Fruit fly (Drosophila melanogaster) whole organism, embryonic: ENCODE measurements around the gene CG9733.

ENCODE experiments used
- Abd-B ChIP-seq: fragments of 200-800 bp; sonication (Bioruptor generic); optimal IDR thresholded peaks from 2 replicates; lab custom pipeline; 2018; ENCODE audit warnings: missing biosample characterization, mild to moderate bottlenecking, missing genetic modification characterization, moderate library complexity
- Adf1 ChIP-seq: fragments of 200-800 bp; sonication (Bioruptor generic); IDR thresholded peaks from 2 replicates; pipeline ENCODE4 v1.3.6; 2022; ENCODE audit warnings: missing biosample characterization, missing genetic modification characterization
- Asciz ChIP-seq: fragments of 200-800 bp; sonication (Bioruptor generic); optimal IDR thresholded peaks from 2 replicates; lab custom pipeline; 2017; ENCODE audit warnings: missing biosample characterization, mild to moderate bottlenecking, missing genetic modification characterization, missing genetic modification reagents
- CG10654 ChIP-seq: fragments of 200-800 bp; sonication (Bioruptor generic); optimal IDR thresholded peaks from 2 replicates; lab custom pipeline; 2016; ENCODE audit warnings: missing biosample characterization, missing genetic modification characterization
- CG11085 ChIP-seq: fragments of 200-800 bp; sonication (Bioruptor generic); IDR thresholded peaks from 2 replicates; pipeline ENCODE4 v1.3.6; 2022; ENCODE audit warnings: missing biosample characterization, missing genetic modification characterization
- CG11456 ChIP-seq: fragments of 200-800 bp; sonication (Bioruptor generic); IDR thresholded peaks from 3 replicates; pipeline ENCODE4 v1.3.6; 2022; ENCODE audit warnings: missing biosample characterization, missing genetic modification characterization
- CG11560 ChIP-seq: fragments of 200-800 bp; sonication (Bioruptor generic); IDR thresholded peaks from 3 replicates; pipeline ENCODE4 v1.3.6; 2022; ENCODE audit warnings: missing biosample characterization, missing genetic modification characterization
- CG12236 ChIP-seq: fragments of 200-800 bp; sonication (Bioruptor generic); optimal IDR thresholded peaks from 2 replicates; lab custom pipeline; 2016; ENCODE audit warnings: missing biosample characterization, missing genetic modification characterization
- CG12299 ChIP-seq: fragments of 200-800 bp; sonication (Bioruptor generic); optimal IDR thresholded peaks from 2 replicates; lab custom pipeline; 2018; ENCODE audit warnings: missing biosample characterization, mild to moderate bottlenecking, missing genetic modification characterization
- CG12391 ChIP-seq: fragments of 200-800 bp; sonication (Bioruptor generic); optimal IDR thresholded peaks from 3 replicates; lab custom pipeline; 2018; ENCODE audit warnings: missing biosample characterization, mild to moderate bottlenecking, missing genetic modification characterization, moderate library complexity
- CG14014 ChIP-seq: fragments of 200-800 bp; sonication (Bioruptor generic); IDR thresholded peaks from 2 replicates; pipeline ENCODE4 v1.3.6; 2022; ENCODE audit warnings: missing biosample characterization, missing genetic modification characterization
- CG15269 ChIP-seq: fragments of 200-800 bp; sonication (Bioruptor generic); optimal IDR thresholded peaks from 2 replicates; lab custom pipeline; 2018; ENCODE audit warnings: missing biosample characterization, mild to moderate bottlenecking, missing genetic modification characterization, moderate library complexity
- CG18011 ChIP-seq: fragments of 200-800 bp; sonication (Bioruptor generic); optimal IDR thresholded peaks from 2 replicates; lab custom pipeline; 2017; ENCODE audit warnings: missing biosample characterization, missing genetic modification characterization, mild to moderate bottlenecking, moderate library complexity, missing genotype
- CG2678 ChIP-seq: fragments of 200-800 bp; sonication (Bioruptor generic); optimal IDR thresholded peaks from 3 replicates; lab custom pipeline; 2019; ENCODE audit warnings: missing biosample characterization, mild to moderate bottlenecking, missing genetic modification characterization, moderate library complexity
- CG2712 ChIP-seq: fragments of 200-800 bp; optimal IDR thresholded peaks from 3 replicates; lab custom pipeline; 2019; ENCODE audit warnings: missing biosample characterization, mild to moderate bottlenecking, missing genetic modification characterization, moderate library complexity
- CG32767 ChIP-seq: fragments of 200-800 bp; sonication (Bioruptor generic); IDR thresholded peaks from 2 replicates; pipeline ENCODE4 v1.3.6; 2022; ENCODE audit warnings: missing biosample characterization, missing genetic modification characterization
- CG34224 ChIP-seq: fragments of 200-800 bp; sonication (Bioruptor generic); IDR thresholded peaks from 3 replicates; pipeline ENCODE4 v1.3.6; 2022; ENCODE audit warnings: missing biosample characterization, missing genetic modification characterization; ENCODE audit not compliant: partially characterized antibody
- CG3995 ChIP-seq: fragments of 200-800 bp; sonication (Bioruptor generic); optimal IDR thresholded peaks from 3 replicates; lab custom pipeline; 2016; ENCODE audit warnings: missing biosample characterization, missing genetic modification characterization
- CG4282 ChIP-seq: fragments of 200-800 bp; sonication (Bioruptor generic); optimal IDR thresholded peaks from 2 replicates; lab custom pipeline; 2016; ENCODE audit warnings: missing biosample characterization, missing genetic modification characterization
- CG8281 ChIP-seq: fragments of 200-800 bp; sonication (Bioruptor generic); optimal IDR thresholded peaks from 2 replicates; lab custom pipeline; 2018; ENCODE audit warnings: missing biosample characterization, mild to moderate bottlenecking, missing genetic modification characterization, moderate library complexity
- CG8290 ChIP-seq, 3 experiments: fragments of 200-800 bp; sonication (Bioruptor generic); optimal IDR thresholded peaks; 2 replicates each; lab custom pipeline; 2016 to 2019; ENCODE audit warnings: missing biosample characterization in 3 of 3, missing genetic modification characterization in 3 of 3, mild to moderate bottlenecking in 2 of 3, moderate library complexity in 1 of 3
- CG8765 ChIP-seq: fragments of 200-800 bp; sonication (Bioruptor generic); IDR thresholded peaks from 2 replicates; pipeline ENCODE4 v1.3.6; 2022; ENCODE audit warnings: missing biosample characterization, missing genetic modification characterization
- CG8944 ChIP-seq: fragments of 200-800 bp; sonication (Bioruptor generic); optimal IDR thresholded peaks from 3 replicates; lab custom pipeline; 2016; ENCODE audit warnings: missing biosample characterization, missing genetic modification characterization
- D ChIP-seq, 2 experiments: fragments of 200-800 bp in 1 of 2; fragments of >200 bp in 1 of 2; sonication (Bioruptor generic) in 1 of 2; optimal IDR thresholded peaks; 2 replicates in 1 of 2; 3 replicates in 1 of 2; lab custom pipeline; 2017; ENCODE audit warnings: mild to moderate bottlenecking in 1 of 2, missing biosample characterization in 1 of 2, missing genetic modification characterization in 1 of 2, missing genetic modification reagents in 1 of 2
- HLH3B ChIP-seq: fragments of 200-800 bp; sonication (Bioruptor generic); IDR thresholded peaks from 2 replicates; pipeline ENCODE4 v1.3.6; 2022; ENCODE audit warnings: missing biosample characterization, missing genetic modification characterization
- HLH4C ChIP-seq: fragments of 200-800 bp; sonication (Bioruptor generic); IDR thresholded peaks from 3 replicates; pipeline ENCODE4 v1.3.6; 2022; ENCODE audit warnings: missing biosample characterization, missing genetic modification characterization; ENCODE audit not compliant: partially characterized antibody
- Hmx ChIP-seq: fragments of 200-800 bp; sonication (Bioruptor generic); optimal IDR thresholded peaks from 2 replicates; lab custom pipeline; 2016; ENCODE audit warnings: missing biosample characterization, missing genetic modification characterization
- Lpt ChIP-seq: fragments of >200 bp; optimal IDR thresholded peaks from 2 replicates; lab custom pipeline; 2018; ENCODE audit warnings: missing biosample characterization, missing genetic modification characterization
- Myb ChIP-seq: fragments of 200-800 bp; sonication (Bioruptor generic); optimal IDR thresholded peaks from 2 replicates; lab custom pipeline; 2016; ENCODE audit warnings: missing biosample characterization, missing genetic modification characterization
- NFAT ChIP-seq: fragments of 200-800 bp; sonication (Bioruptor generic); IDR thresholded peaks from 2 replicates; pipeline ENCODE4 v1.3.6; 2022; ENCODE audit warnings: missing biosample characterization, missing genetic modification characterization
- Nf-YC ChIP-seq: fragments of 200-800 bp; optimal IDR thresholded peaks from 3 replicates; lab custom pipeline; 2019; ENCODE audit warnings: missing biosample characterization, mild to moderate bottlenecking, missing genetic modification characterization, moderate library complexity
- Sin3A ChIP-seq: fragments of >200 bp; optimal IDR thresholded peaks from 2 replicates; lab custom pipeline; 2018
- Sox102F ChIP-seq: fragments of 200-800 bp; sonication (Bioruptor generic); optimal IDR thresholded peaks from 2 replicates; lab custom pipeline; 2018; ENCODE audit warnings: missing biosample characterization, mild to moderate bottlenecking, missing genetic modification characterization, moderate library complexity
- TFAM ChIP-seq: fragments of 200-800 bp; sonication (Bioruptor generic); optimal IDR thresholded peaks from 2 replicates; lab custom pipeline; 2017; ENCODE audit warnings: missing biosample characterization, missing genetic modification characterization, inconsistent platforms
- al ChIP-seq: fragments of 200-800 bp; sonication (Bioruptor generic); IDR thresholded peaks from 2 replicates; pipeline ENCODE4 v1.3.6; 2022; ENCODE audit warnings: missing biosample characterization, missing genetic modification characterization
- caup ChIP-seq: fragments of 200-800 bp; sonication (Bioruptor generic); optimal IDR thresholded peaks from 3 replicates; lab custom pipeline; 2017; ENCODE audit warnings: missing biosample characterization, mild to moderate bottlenecking, missing genetic modification characterization, moderate library complexity; ENCODE audit not compliant: severe bottlenecking
- crp ChIP-seq, 2 experiments: fragments of 200-800 bp; sonication (Bioruptor generic); optimal IDR thresholded peaks; 2 replicates in 1 of 2; 3 replicates in 1 of 2; lab custom pipeline; 2017; ENCODE audit warnings: missing biosample characterization in 2 of 2, missing genetic modification characterization in 2 of 2, mild to moderate bottlenecking in 1 of 2, moderate library complexity in 1 of 2
- disco-r ChIP-seq: fragments of 200-800 bp; sonication (Bioruptor generic); optimal IDR thresholded peaks from 2 replicates; lab custom pipeline; 2016; ENCODE audit warnings: missing biosample characterization, missing genetic modification characterization
- dm ChIP-seq: fragments of 200-800 bp; sonication (Bioruptor generic); optimal IDR thresholded peaks from 3 replicates; lab custom pipeline; 2016; ENCODE audit warnings: missing biosample characterization, missing genetic modification characterization
- ewg ChIP-seq: fragments of 200-800 bp; sonication (Bioruptor generic); optimal IDR thresholded peaks from 3 replicates; lab custom pipeline; 2017; ENCODE audit warnings: mild to moderate bottlenecking, missing biosample characterization, missing genetic modification reagents, missing genetic modification characterization
- ftz-f1 ChIP-seq: fragments of 200-800 bp; sonication (Bioruptor generic); optimal IDR thresholded peaks from 2 replicates; lab custom pipeline; 2016; ENCODE audit warnings: missing biosample characterization, missing genetic modification characterization
- kah ChIP-seq: fragments of 200-800 bp; sonication (Bioruptor generic); optimal IDR thresholded peaks from 2 replicates; lab custom pipeline; 2018; ENCODE audit warnings: missing biosample characterization, mild to moderate bottlenecking, missing genetic modification characterization
- kay ChIP-seq: fragments of 200-800 bp; sonication (Bioruptor generic); optimal IDR thresholded peaks from 2 replicates; lab custom pipeline; 2016; ENCODE audit warnings: missing biosample characterization, missing genetic modification characterization
- nau ChIP-seq: fragments of 200-800 bp; sonication (Bioruptor generic); optimal IDR thresholded peaks from 3 replicates; lab custom pipeline; 2017; ENCODE audit warnings: missing biosample characterization, mild to moderate bottlenecking, missing genetic modification characterization, missing genetic modification reagents
- pfk ChIP-seq: fragments of 200-800 bp; sonication (Bioruptor generic); optimal IDR thresholded peaks from 2 replicates; lab custom pipeline; 2018; ENCODE audit warnings: missing biosample characterization, mild to moderate bottlenecking, missing genetic modification characterization, moderate library complexity
- run ChIP-seq: fragments of 200-800 bp; sonication (Bioruptor generic); optimal IDR thresholded peaks from 3 replicates; lab custom pipeline; 2018; ENCODE audit warnings: missing biosample characterization, mild to moderate bottlenecking, missing genetic modification characterization
- sim ChIP-seq: fragments of 200-800 bp; sonication (Bioruptor generic); IDR thresholded peaks from 2 replicates; pipeline ENCODE4 v1.3.6; 2022; ENCODE audit warnings: missing biosample characterization, missing genetic modification characterization
- slbo ChIP-seq: fragments of 200-800 bp; sonication (Bioruptor generic); IDR thresholded peaks from 2 replicates; pipeline ENCODE4 v1.3.6; 2022; ENCODE audit warnings: missing biosample characterization, missing genetic modification characterization
- sob ChIP-seq: fragments of 200-800 bp; sonication (Bioruptor generic); IDR thresholded peaks from 2 replicates; pipeline ENCODE4 v1.3.6; 2022; ENCODE audit warnings: missing biosample characterization, missing genetic modification characterization
- z ChIP-seq: fragments of 200-800 bp; sonication (Bioruptor generic); IDR thresholded peaks from 3 replicates; pipeline ENCODE4 v1.3.6; 2022; ENCODE audit warnings: missing biosample characterization, missing genetic modification characterization

The CG9733 gene

dm6 chr3R:30296035-30296434 is 49.5 kb upstream of the CG9733 start (continued):
- TF ChIP-seq dm (GFP tag; lab: Kevin White, UChicago): no peak
- no peak for TF ChIP-seq kay (GFP tag; lab: Kevin White, UChicago)
- TF ChIP-seq CG8944 (GFP tag; lab: Kevin White, UChicago): no peak
- no peak for TF ChIP-seq Hmx (GFP tag; lab: Kevin White, UChicago)
- TF ChIP-seq CG12391 (tag; lab: Kevin White, UChicago): peak; percentile 79
- peak; percentile 73 for TF ChIP-seq NFAT
- TF ChIP-seq al (GFP tag; lab: Robert Waterston, UW): peak; percentile 72
- TF ChIP-seq CG12299: peak; percentile 24
- no peak for TF ChIP-seq Nf-YC (tag; lab: Kevin White, UChicago)
- peak; percentile 0 for TF ChIP-seq Myb (GFP tag; lab: Kevin White, UChicago)
- 0 out of 2 replicates have a peak, but pooled peaks have one; percentile 32 for TF ChIP-seq Adf1 (GFP tag; lab: Robert Waterston, UW)
- TF ChIP-seq TFAM (GFP tag; lab: Kevin White, UChicago): no peak
- TF ChIP-seq CG11085 (GFP tag; lab: Robert Waterston, UW): no peak; the same call in 1 of the 2 replicates
- 0 out of 3 replicates have a peak, but pooled peaks have one; percentile 32 for TF ChIP-seq z (GFP tag; lab: Robert Waterston, UW)
- TF ChIP-seq HLH3B (GFP tag; lab: Robert Waterston, UW): peak; percentile 89
- TF ChIP-seq sob (GFP tag; lab: Robert Waterston, UW): peak; percentile 80
- peak; percentile 85 for TF ChIP-seq CG32767 (GFP tag; lab: Robert Waterston, UW)
- peak; percentile 50 for TF ChIP-seq Abd-B (GFP tag; lab: Kevin White, UChicago)
- peak; percentile 90 for TF ChIP-seq Sox102F
- TF ChIP-seq HLH4C (GFP tag; lab: Robert Waterston, UW): no peak
- peak; percentile 50 for TF ChIP-seq CG18011 (GFP tag; lab: Kevin White, UChicago)
- TF ChIP-seq CG4282 (GFP tag; lab: Kevin White, UChicago): no peak
- peak in 1 of 2 experiments; percentile 12 for TF ChIP-seq crp (GFP tag; optimal IDR thresholded peaks at IDR 0.05; lab: Kevin White, UChicago)
- peak; percentile 86 for TF ChIP-seq slbo (GFP tag; lab: Robert Waterston, UW)
- TF ChIP-seq Sin3A: no peak
- TF ChIP-seq sim (GFP tag; lab: Robert Waterston, UW): 0 out of 2 replicates have a peak, but pooled peaks have one; percentile 51
- TF ChIP-seq CG34224 (GFP tag; lab: Robert Waterston, UW): no peak
- TF ChIP-seq CG8765 (GFP tag; lab: Robert Waterston, UW): peak; percentile 80; the same call in 1 of the 2 replicates
- peak; percentile 53 for TF ChIP-seq nau (GFP tag; lab: Kevin White, UChicago)
- TF ChIP-seq Lpt (GFP tag; lab: Kevin White, UChicago): no peak
- peak; percentile 84 for TF ChIP-seq CG2712 (tag; lab: Kevin White, UChicago)
- peak; percentile 56 for TF ChIP-seq run (tag; lab: Kevin White, UChicago)
- TF ChIP-seq kah: peak; percentile 47
- peak; percentile 68 for TF ChIP-seq CG10654 (GFP tag; lab: Kevin White, UChicago)
- peak; percentile 85 for TF ChIP-seq CG14014 (GFP tag; lab: Robert Waterston, UW)
- no peak for TF ChIP-seq CG12236 (GFP tag; lab: Kevin White, UChicago)
- peak; percentile 69 for TF ChIP-seq caup (GFP tag; lab: Kevin White, UChicago)
- TF ChIP-seq Asciz (GFP tag; lab: Kevin White, UChicago): peak; percentile 82
- TF ChIP-seq ewg (GFP tag; lab: Kevin White, UChicago): peak; percentile 66
- peak; percentile 78 for TF ChIP-seq CG2678 (tag; lab: Kevin White, UChicago)
- TF ChIP-seq CG3995 (GFP tag; lab: Kevin White, UChicago): no peak
- TF ChIP-seq CG8281 (tag; lab: Kevin White, UChicago): no peak
- TF ChIP-seq D (optimal IDR thresholded peaks at IDR 0.05; lab: Kevin White, UChicago): no peak
- TF ChIP-seq D (GFP tag; optimal IDR thresholded peaks at IDR 0.05; lab: Kevin White, UChicago): peak; percentile 65
- peak; percentile 79; the same call in 2 of the 3 replicates for TF ChIP-seq CG11456 (GFP tag; lab: Robert Waterston, UW)
- peak; percentile 53; the same call in 1 of the 3 replicates for TF ChIP-seq CG11560 (tag; lab: Robert Waterston, UW)
- peak; percentile 84 for TF ChIP-seq CG15269 (tag; lab: Kevin White, UChicago)
- TF ChIP-seq ftz-f1 (GFP tag; lab: Kevin White, UChicago): no peak
- TF ChIP-seq disco-r: no peak
- no peak for TF ChIP-seq pfk (GFP tag; lab: Kevin White, UChicago)
- peak; percentile 17 for TF ChIP-seq CG8290 (GFP tag; optimal IDR thresholded peaks at IDR 0.05; lab: Kevin White, UChicago)
- TF ChIP-seq CG8290 (tag; optimal IDR thresholded peaks at IDR 0.05; lab: Kevin White, UChicago): no peak
